Worm (Caenorhabditis elegans): ENCODE measurements around the gene msp-10.

Gene msp-10

ce11 chrIV:9872786-9873185 is 35.3 kb downstream of the msp-10 start:
- no peak for TF ChIP-seq elt-1 (tag; optimal IDR thresholded peaks at IDR 0.05)
- TF ChIP-seq R02D3.7 (tag; optimal IDR thresholded peaks at IDR 0.05), result no peak
- no peak for TF ChIP-seq nhr-23 (tag; optimal IDR thresholded peaks at IDR 0.05)
- TF ChIP-seq lin-15B (tag; optimal IDR thresholded peaks at IDR 0.05), result peak; percentile 18
- no peak for TF ChIP-seq nhr-237 (tag; optimal IDR thresholded peaks at IDR 0.05)
- no peak for TF ChIP-seq egl-5 (tag; optimal IDR thresholded peaks at IDR 0.05)
- no peak for TF ChIP-seq unc-39 (tag; optimal IDR thresholded peaks at IDR 0.05)
- peak; percentile 66 for TF ChIP-seq pha-4 (tag; optimal IDR thresholded peaks at IDR 0.05)
- no peak for TF ChIP-seq nhr-77 (tag; optimal IDR thresholded peaks at IDR 0.05)
- TF ChIP-seq elt-3 (tag; optimal IDR thresholded peaks at IDR 0.05), result no peak
- TF ChIP-seq mdl-1 (tag; optimal IDR thresholded peaks at IDR 0.05), result no peak
- peak; percentile 60 for TF ChIP-seq elt-2 (tag; optimal IDR thresholded peaks at IDR 0.05)
- TF ChIP-seq zag-1 (tag; optimal IDR thresholded peaks at IDR 0.05), result no peak
- no peak for TF ChIP-seq nhr-28 (tag; optimal IDR thresholded peaks at IDR 0.05)
- TF ChIP-seq hmg-11 (tag; optimal IDR thresholded peaks at IDR 0.05), result peak; percentile 29
- TF ChIP-seq nhr-12 (tag; optimal IDR thresholded peaks at IDR 0.05), result no peak
- TF ChIP-seq pqm-1 (tag; optimal IDR thresholded peaks at IDR 0.05), result peak; percentile 77
- no peak for TF ChIP-seq fkh-10 (GFP tag; optimal IDR thresholded peaks at IDR 0.05)
- no peak for TF ChIP-seq nhr-25 (tag; optimal IDR thresholded peaks at IDR 0.05)
- peak; percentile 1 for TF ChIP-seq lin-39 (tag; optimal IDR thresholded peaks at IDR 0.05)
- no peak for TF ChIP-seq snpc-4 (tag; optimal IDR thresholded peaks at IDR 0.05)
- peak; percentile 2 for TF ChIP-seq skn-1 (tag; optimal IDR thresholded peaks at IDR 0.05)
- no peak for TF ChIP-seq ceh-16 (tag; optimal IDR thresholded peaks at IDR 0.05)
- no peak for TF ChIP-seq ztf-4 (tag; optimal IDR thresholded peaks at IDR 0.05)
- TF ChIP-seq nhr-43 (tag; optimal IDR thresholded peaks at IDR 0.05; ENCODE audit: poor library complexity, severe bottlenecking), result no peak
- TF ChIP-seq ceh-82 (tag; optimal IDR thresholded peaks at IDR 0.05), result no peak
- peak; percentile 57 for TF ChIP-seq nfya-1 (tag; optimal IDR thresholded peaks at IDR 0.05; ENCODE audit: insufficient read depth)
- no peak for TF ChIP-seq ztf-11 (tag; optimal IDR thresholded peaks at IDR 0.05)
- peak; percentile 26 for TF ChIP-seq ceh-28 (tag; optimal IDR thresholded peaks at IDR 0.05)
- TF ChIP-seq nhr-11 (tag; optimal IDR thresholded peaks at IDR 0.05), result no peak
- TF ChIP-seq lsy-12 (tag; optimal IDR thresholded peaks at IDR 0.05), result no peak
- no peak for TF ChIP-seq nhr-76 (tag; optimal IDR thresholded peaks at IDR 0.05)
- no peak for TF ChIP-seq daf-12 (tag; optimal IDR thresholded peaks at IDR 0.05)
- TF ChIP-seq nhr-67 (tag; optimal IDR thresholded peaks at IDR 0.05), result no peak
- TF ChIP-seq ama-1 (optimal IDR thresholded peaks at IDR 0.05), result no peak
- no peak for TF ChIP-seq aly-2 (tag; optimal IDR thresholded peaks at IDR 0.05)
- TF ChIP-seq eor-1 (tag; optimal IDR thresholded peaks at IDR 0.05), result no peak
- TF ChIP-seq fos-1 (tag; optimal IDR thresholded peaks at IDR 0.05), result no peak
- TF ChIP-seq egl-27 (tag; optimal IDR thresholded peaks at IDR 0.05), result no peak

ce11 chrIV:9873837-9874236 is 36.4 kb downstream of the msp-10 start:
- TF ChIP-seq nhr-237 (tag; optimal IDR thresholded peaks at IDR 0.05) (no peak), ceh-9 (tag; optimal IDR thresholded peaks at IDR 0.05) (no peak), ama-1 (optimal IDR thresholded peaks at IDR 0.05) (no peak), nhr-12 (tag; optimal IDR thresholded peaks at IDR 0.05) (no peak), lin-39 (tag; optimal IDR thresholded peaks at IDR 0.05) (no peak), R02D3.7 (tag; optimal IDR thresholded peaks at IDR 0.05) (no peak), egl-5 (tag; optimal IDR thresholded peaks at IDR 0.05) (no peak), snpc-4 (tag; optimal IDR thresholded peaks at IDR 0.05) (peak; percentile 48), ceh-16 (tag; optimal IDR thresholded peaks at IDR 0.05) (no peak), skn-1 (tag; optimal IDR thresholded peaks at IDR 0.05) (no peak), nfya-1 (tag; optimal IDR thresholded peaks at IDR 0.05; ENCODE audit: insufficient read depth) (peak; percentile 67), elt-3 (tag; optimal IDR thresholded peaks at IDR 0.05) (no peak), unc-62 (GFP tag; optimal IDR thresholded peaks at IDR 0.05) (no peak), fkh-2 (tag; optimal IDR thresholded peaks at IDR 0.05) (no peak), elt-1 (tag; optimal IDR thresholded peaks at IDR 0.05) (peak; percentile 48), jun-1 (tag; optimal IDR thresholded peaks at IDR 0.05) (no peak), eor-1 (tag; optimal IDR thresholded peaks at IDR 0.05) (no peak), nhr-11 (tag; optimal IDR thresholded peaks at IDR 0.05) (no peak), ZK546.5 (tag; optimal IDR thresholded peaks at IDR 0.05) (no peak), nhr-77 (tag; optimal IDR thresholded peaks at IDR 0.05) (no peak), sea-2 (GFP tag; optimal IDR thresholded peaks at IDR 0.05) (no peak), tbx-2 (tag; optimal IDR thresholded peaks at IDR 0.05) (no peak), fkh-10 (GFP tag; optimal IDR thresholded peaks at IDR 0.05) (no peak), unc-39 (tag; optimal IDR thresholded peaks at IDR 0.05) (no peak), nhr-76 (tag; optimal IDR thresholded peaks at IDR 0.05) (no peak), mml-1 (tag; optimal IDR thresholded peaks at IDR 0.05) (no peak), hmg-11 (tag; optimal IDR thresholded peaks at IDR 0.05) (peak; percentile 44), pha-4 (tag; optimal IDR thresholded peaks at IDR 0.05) (peak; percentile 67), egl-27 (tag; optimal IDR thresholded peaks at IDR 0.05) (no peak), nhr-23 (tag; optimal IDR thresholded peaks at IDR 0.05) (peak; percentile 44), mdl-1 (tag; optimal IDR thresholded peaks at IDR 0.05) (no peak), pqm-1 (tag; optimal IDR thresholded peaks at IDR 0.05) (peak; percentile 59), aly-2 (tag; optimal IDR thresholded peaks at IDR 0.05) (no peak), lsy-12 (tag; optimal IDR thresholded peaks at IDR 0.05) (no peak), daf-12 (tag; optimal IDR thresholded peaks at IDR 0.05) (no peak), nhr-67 (tag; optimal IDR thresholded peaks at IDR 0.05) (no peak), fos-1 (tag; optimal IDR thresholded peaks at IDR 0.05) (no peak), ceh-28 (tag; optimal IDR thresholded peaks at IDR 0.05) (no peak), nhr-28 (tag; optimal IDR thresholded peaks at IDR 0.05) (no peak), lin-15B (tag; optimal IDR thresholded peaks at IDR 0.05) (peak; percentile 15), elt-2 (tag; optimal IDR thresholded peaks at IDR 0.05) (peak; percentile 53), ceh-82 (tag; optimal IDR thresholded peaks at IDR 0.05) (no peak), ztf-4 (tag; optimal IDR thresholded peaks at IDR 0.05) (peak; percentile 9), zag-1 (tag; optimal IDR thresholded peaks at IDR 0.05) (no peak), nhr-43 (tag; optimal IDR thresholded peaks at IDR 0.05; ENCODE audit: poor library complexity, severe bottlenecking) (no peak), nhr-25 (tag; optimal IDR thresholded peaks at IDR 0.05) (peak; percentile 58)
